Fruit fly (Drosophila melanogaster): ENCODE data around the gene CG13630.

Gene CG13630

DNA sequence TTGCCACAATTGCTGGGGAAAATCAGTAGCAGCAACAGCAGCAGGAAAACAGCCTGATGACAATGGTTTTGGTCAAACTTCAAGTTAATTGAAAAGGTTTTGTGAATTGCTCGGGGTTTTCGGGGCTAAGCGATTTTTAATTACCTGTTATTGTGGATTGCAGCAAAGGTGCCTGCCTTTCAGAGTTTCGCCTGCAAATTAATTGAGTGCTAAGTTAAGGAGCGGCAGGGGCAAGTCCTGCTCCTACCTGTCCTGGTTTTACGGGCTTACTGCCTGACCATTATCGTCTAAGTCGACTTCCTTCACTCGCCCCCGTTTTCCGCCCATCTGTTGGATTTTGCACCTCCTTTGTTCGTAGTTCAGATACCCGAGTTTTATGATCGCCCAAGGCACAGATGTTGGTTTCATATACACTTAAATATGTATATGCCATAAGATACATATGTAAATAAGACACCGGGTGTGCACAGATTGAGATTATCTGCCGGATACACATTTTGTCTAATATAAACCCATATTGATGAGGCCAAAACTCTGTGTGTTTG, 7.3 kb upstream of the CG13630 start (continued):
- TF ChIP-seq Rfx (GFP tag; IDR thresholded peaks at IDR 0.05): no peak
- TF ChIP-seq cad (GFP tag; optimal IDR thresholded peaks at IDR 0.05): peak; percentile 84
- no peak for TF ChIP-seq YL-1 (GFP tag; optimal IDR thresholded peaks at IDR 0.05)
- no peak for TF ChIP-seq Ptx1 (GFP tag; IDR thresholded peaks at IDR 0.05)
- no peak for TF ChIP-seq Ets65A (GFP tag)
- no peak for TF ChIP-seq Stat92E (GFP tag; optimal IDR thresholded peaks at IDR 0.05)
- no peak for TF ChIP-seq CG7963 (GFP tag; IDR thresholded peaks at IDR 0.05; ENCODE audit: partially characterized antibody)
- no peak for TF ChIP-seq nmo (GFP tag; optimal IDR thresholded peaks at IDR 0.05)
- TF ChIP-seq CG2199 (GFP tag; IDR thresholded peaks at IDR 0.05): no peak
- no peak for TF ChIP-seq unpg (GFP tag; optimal IDR thresholded peaks at IDR 0.05)
- TF ChIP-seq oc (tag; optimal IDR thresholded peaks at IDR 0.05): no peak
- no peak for TF ChIP-seq CG32772 (GFP tag; IDR thresholded peaks at IDR 0.05)
- TF ChIP-seq toy (GFP tag; IDR thresholded peaks at IDR 0.05): no peak
- no peak for TF ChIP-seq Nf-YA (GFP tag; IDR thresholded peaks at IDR 0.05)
- no peak for TF ChIP-seq mam (GFP tag; optimal IDR thresholded peaks at IDR 0.05)
- TF ChIP-seq Gug (GFP tag; IDR thresholded peaks at IDR 0.05): no peak

DNA sequence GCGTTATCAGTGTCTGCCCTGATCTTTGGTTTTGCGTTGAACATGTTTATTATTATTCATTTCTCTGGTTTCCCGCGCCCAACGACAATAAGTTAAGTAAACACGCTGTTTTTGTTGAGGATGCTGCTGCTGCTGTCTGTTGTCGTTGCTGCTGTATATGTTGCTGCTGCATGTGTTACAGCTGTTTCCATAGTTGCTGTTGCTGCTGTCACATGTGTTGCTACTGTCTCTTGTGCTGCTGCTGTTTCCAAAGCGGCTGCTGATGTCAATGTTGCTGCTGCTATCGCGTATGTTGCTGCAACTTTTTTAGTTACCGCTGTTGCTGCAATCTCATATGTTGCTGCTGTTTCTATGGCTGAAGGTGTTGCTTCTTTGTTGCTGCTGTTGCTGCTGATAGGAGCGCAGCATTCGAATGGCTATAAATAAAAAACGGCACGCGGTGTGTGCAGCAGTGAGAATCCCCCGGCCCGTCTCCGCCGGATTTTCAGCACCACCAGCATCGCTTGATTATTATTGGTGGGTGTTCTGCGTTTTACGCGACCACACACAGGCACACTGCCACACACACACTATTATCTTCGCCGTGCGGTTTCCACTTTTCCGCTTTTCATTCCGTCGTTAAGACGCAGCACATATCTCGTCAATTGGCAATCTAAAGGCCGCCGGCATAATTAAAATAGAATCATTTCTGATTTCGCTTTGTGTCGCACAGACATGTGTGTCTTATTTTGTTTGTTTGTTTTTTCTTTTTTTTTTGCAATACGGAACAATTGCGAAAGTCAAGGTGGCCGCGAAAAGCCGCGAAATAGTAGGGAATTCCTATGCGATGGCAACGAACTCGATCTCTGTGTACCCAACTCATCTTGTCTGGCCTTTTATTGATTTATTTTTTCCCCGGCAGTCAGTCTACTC, 1.6 kb upstream of the CG13630 start:
- 0 out of 2 replicates have a peak, but pooled peaks have one; percentile 12 for TF ChIP-seq ara (GFP tag; IDR thresholded peaks at IDR 0.05)
- TF ChIP-seq Drgx (GFP tag; IDR thresholded peaks at IDR 0.05): peak; percentile 41
- 0 out of 3 replicates have a peak, but pooled peaks have one; percentile 26 for TF ChIP-seq ken (GFP tag; IDR thresholded peaks at IDR 0.05)
- no peak for TF ChIP-seq CG11560 (tag; IDR thresholded peaks at IDR 0.05)
- peak; percentile 28 for TF ChIP-seq cg (GFP tag; optimal IDR thresholded peaks at IDR 0.05)
- TF ChIP-seq Elba2 (GFP tag; optimal IDR thresholded peaks at IDR 0.05): no peak
- peak; percentile 46; the same call in 1 of the 3 replicates for TF ChIP-seq ci (GFP tag; IDR thresholded peaks at IDR 0.05)
- peak in 1 of 2 experiments; percentile 5 for TF ChIP-seq bsh (GFP tag; optimal IDR thresholded peaks at IDR 0.05)
- no peak for TF ChIP-seq lilli (GFP tag; optimal IDR thresholded peaks at IDR 0.05)
- peak; percentile 32; the same call in 1 of the 2 replicates for TF ChIP-seq CG31224 (GFP tag; IDR thresholded peaks at IDR 0.05)
- TF ChIP-seq Med (GFP tag): peak; percentile 42
- peak; percentile 8 for TF ChIP-seq CG15479 (GFP tag; optimal IDR thresholded peaks at IDR 0.05)
- no peak for TF ChIP-seq Hr39 (optimal IDR thresholded peaks at IDR 0.05)
- peak; percentile 70 for TF ChIP-seq sens (GFP tag)
- TF ChIP-seq Nf-YB (GFP tag; optimal IDR thresholded peaks at IDR 0.05): peak; percentile 57
- no peak for TF ChIP-seq CG6683 (GFP tag; optimal IDR thresholded peaks at IDR 0.05)
- TF ChIP-seq CG11504 (tag; optimal IDR thresholded peaks at IDR 0.05): peak; percentile 99
- TF ChIP-seq yki (optimal IDR thresholded peaks at IDR 0.05): no peak
- peak; percentile 91 for TF ChIP-seq twi (tag; optimal IDR thresholded peaks at IDR 0.05)
- no peak for TF ChIP-seq tin (GFP tag; optimal IDR thresholded peaks at IDR 0.05)
- TF ChIP-seq tll (GFP tag; optimal IDR thresholded peaks at IDR 0.05): peak in 1 of 2 experiments; percentile 21

DNA sequence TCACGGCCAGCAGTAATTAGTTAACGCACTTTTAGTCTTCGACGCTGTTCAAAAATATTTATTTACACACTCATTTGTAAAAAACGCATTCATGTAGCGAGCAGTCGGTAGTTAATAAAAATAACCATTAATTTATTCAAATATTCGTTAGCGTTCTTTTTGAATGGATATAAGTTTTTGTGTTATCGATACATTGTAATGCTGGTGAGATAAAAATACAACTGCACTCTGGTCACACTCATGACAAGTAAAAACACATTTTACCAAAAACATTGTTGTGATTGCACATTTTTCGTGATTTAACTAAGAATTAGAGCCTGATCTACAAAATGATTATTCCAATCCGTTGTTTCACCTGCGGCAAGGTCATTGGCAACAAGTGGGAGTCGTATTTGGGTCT, 1.9 kb downstream of the CG13630 start, which contains the start of gene Polr2L:
Polr2L (plus strand) TSS at position 223 of the 400 bp plus-strand sequence.
- TF ChIP-seq Atf3 (GFP tag; optimal IDR thresholded peaks at IDR 0.05) (no peak), MESR4 (GFP tag; optimal IDR thresholded peaks at IDR 0.05) (peak; percentile 48), CG13287 (GFP tag; IDR thresholded peaks at IDR 0.05; ENCODE audit: partially characterized antibody) (peak; percentile 25; the same call in 1 of the 2 replicates), Scr (GFP tag; IDR thresholded peaks at IDR 0.05; ENCODE audit: partially characterized antibody) (peak; percentile 41; the same call in 1 of the 2 replicates), CG11504 (tag; optimal IDR thresholded peaks at IDR 0.05) (peak; percentile 44), tna (GFP tag; IDR thresholded peaks at IDR 0.05; ENCODE audit: partially characterized antibody) (no peak), E2f2 (GFP tag; IDR thresholded peaks at IDR 0.05) (peak; percentile 74), CG3281 (GFP tag; optimal IDR thresholded peaks at IDR 0.05) (peak; percentile 69), CG5180 (GFP tag; optimal IDR thresholded peaks at IDR 0.05) (no peak), otp (GFP tag; IDR thresholded peaks at IDR 0.05) (no peak), CG5245 (GFP tag; optimal IDR thresholded peaks at IDR 0.05) (no peak), gfzf (GFP tag; optimal IDR thresholded peaks at IDR 0.05) (peak; percentile 70)

Data from whole organism, embryonic.